Fruit fly (Drosophila melanogaster) Kc167 (cell line): Measurements from ENCODE around the gene BomBc3.

ENCODE experiments used
- Myc ChIP-seq: fragments of >200 bp; optimal IDR thresholded peaks from 2 replicates; lab custom pipeline; 2017; ENCODE audit warnings: missing external identifiers
- Sin3A ChIP-seq: fragments of >200 bp; optimal IDR thresholded peaks from 2 replicates; lab custom pipeline; 2018; ENCODE audit warnings: missing external identifiers
- h ChIP-seq: fragments of >200 bp; optimal IDR thresholded peaks from 3 replicates; lab custom pipeline; 2018; ENCODE audit warnings: missing external identifiers
- psq ChIP-seq: fragments of >200 bp; optimal IDR thresholded peaks from 2 replicates; lab custom pipeline; 2017; ENCODE audit warnings: missing external identifiers

- TF ChIP-seq Myc (lab: Kevin White, UChicago) (no peak), psq (lab: Kevin White, UChicago) (no peak), h (lab: Kevin White, UChicago) (no peak), Sin3A (lab: Kevin White, UChicago) (no peak)
Observed at dm6 chr3R:22072553-22072952, 14.3 kb upstream of the BomBc3 start.
